Fruit fly (Drosophila melanogaster) whole organism, embryonic: ENCODE measurements around the gene CG46396.

Experiments
- Awh ChIP-seq: fragments of 200-800 bp; sonication (Bioruptor generic); IDR thresholded peaks from 2 replicates; pipeline ENCODE4, ENCODE4 v1.3.6; 2022; ENCODE audit warnings: missing biosample characterization, missing genetic modification characterization
- CG10321 ChIP-seq: fragments of 200-800 bp; sonication (Bioruptor generic); IDR thresholded peaks from 2 replicates; pipeline ENCODE4 v1.3.6; 2022; ENCODE audit warnings: missing biosample characterization, missing genetic modification characterization
- CG10431 ChIP-seq: fragments of 200-800 bp; sonication (Bioruptor generic); optimal IDR thresholded peaks from 3 replicates; lab custom pipeline; 2018; ENCODE audit warnings: missing biosample characterization, mild to moderate bottlenecking, missing genetic modification characterization
- CG16863 ChIP-seq: fragments of 200-800 bp; sonication (Bioruptor generic); optimal IDR thresholded peaks from 3 replicates; lab custom pipeline; 2016; ENCODE audit warnings: missing biosample characterization, missing genetic modification characterization
- CG4707 ChIP-seq: fragments of 200-800 bp; sonication (Bioruptor generic); optimal IDR thresholded peaks from 2 replicates; lab custom pipeline; 2018; ENCODE audit warnings: missing biosample characterization, mild to moderate bottlenecking, missing genetic modification characterization, moderate library complexity
- CG8359 ChIP-seq: fragments of 200-800 bp; sonication (Bioruptor generic); optimal IDR thresholded peaks from 2 replicates; lab custom pipeline; 2017; ENCODE audit warnings: missing biosample characterization, mild to moderate bottlenecking, missing genetic modification characterization, borderline replicate concordance
- Myb ChIP-seq: fragments of 200-800 bp; sonication (Bioruptor generic); optimal IDR thresholded peaks from 2 replicates; lab custom pipeline; 2016; ENCODE audit warnings: missing biosample characterization, missing genetic modification characterization
- Taf1 ChIP-seq: fragments of 200-800 bp; sonication (Bioruptor generic); IDR thresholded peaks from 2 replicates; pipeline ENCODE4 v1.3.6; 2022; ENCODE audit warnings: missing biosample characterization, missing genetic modification characterization
- dan ChIP-seq: fragments of 200-800 bp; sonication (Bioruptor generic); IDR thresholded peaks from 2 replicates; pipeline ENCODE4 v1.3.6; 2022; ENCODE audit warnings: missing biosample characterization, missing genetic modification characterization
- danr ChIP-seq: fragments of 200-800 bp; sonication (Bioruptor generic); IDR thresholded peaks from 2 replicates; pipeline ENCODE4 v1.3.6; 2022; ENCODE audit warnings: missing biosample characterization, missing genetic modification characterization
- kay ChIP-seq: fragments of 200-800 bp; sonication (Bioruptor generic); optimal IDR thresholded peaks from 2 replicates; lab custom pipeline; 2016; ENCODE audit warnings: missing biosample characterization, missing genetic modification characterization
- phol ChIP-seq: fragments of 200-800 bp; sonication (Bioruptor generic); optimal IDR thresholded peaks from 3 replicates; lab custom pipeline; 2018; ENCODE audit warnings: missing biosample characterization, mild to moderate bottlenecking, missing genetic modification characterization, moderate library complexity
- scrt ChIP-seq: fragments of 200-800 bp; sonication (Bioruptor generic); optimal IDR thresholded peaks from 2 replicates; lab custom pipeline; 2018; ENCODE audit warnings: missing biosample characterization, mild to moderate bottlenecking, missing genetic modification characterization, moderate library complexity

dm6 chr3R:6265890-6266289, 37.9 kb upstream of the CG46396 start, which contains the start of gene Osi10b:
- no peak for TF ChIP-seq CG16863 (GFP tag; lab: Kevin White, UChicago)
- TF ChIP-seq kay (GFP tag; lab: Kevin White, UChicago): no peak
- TF ChIP-seq Awh (GFP tag; lab: Robert Waterston, UW): no peak
- TF ChIP-seq CG10431 (GFP tag; lab: Kevin White, UChicago): no peak
- no peak for TF ChIP-seq scrt (GFP tag; lab: Kevin White, UChicago)
- no peak for TF ChIP-seq Taf1 (GFP tag; lab: Robert Waterston, UW)
- TF ChIP-seq CG10321 (GFP tag; lab: Robert Waterston, UW): no peak
- TF ChIP-seq dan (GFP tag; lab: Robert Waterston, UW): no peak
- no peak for TF ChIP-seq Myb (GFP tag; lab: Kevin White, UChicago)
- no peak for TF ChIP-seq phol
- no peak for TF ChIP-seq CG8359
- no peak for TF ChIP-seq danr (GFP tag; lab: Robert Waterston, UW)
- TF ChIP-seq CG4707 (GFP tag; lab: Kevin White, UChicago): no peak
